Fruit fly (Drosophila melanogaster) whole organism, embryonic: ENCODE data around the gene HDAC6.

Experiments
- Blimp-1 ChIP-seq: fragments of 200-800 bp; sonication (Bioruptor generic); optimal IDR thresholded peaks from 3 replicates; lab custom pipeline; 2018; ENCODE audit warnings: missing biosample characterization, missing genetic modification characterization, mild to moderate bottlenecking, moderate library complexity, missing genetic modification reagents
- CG10267 ChIP-seq: fragments of 200-800 bp; sonication (Bioruptor generic); optimal IDR thresholded peaks from 2 replicates; lab custom pipeline; 2018; ENCODE audit warnings: missing biosample characterization, mild to moderate bottlenecking, missing genetic modification characterization, moderate library complexity
- CG12071 ChIP-seq: fragments of 200-800 bp; sonication (Bioruptor generic); optimal IDR thresholded peaks from 3 replicates; lab custom pipeline; 2018; ENCODE audit warnings: missing biosample characterization, mild to moderate bottlenecking, missing genetic modification characterization
- CG12299 ChIP-seq: fragments of 200-800 bp; sonication (Bioruptor generic); optimal IDR thresholded peaks from 2 replicates; lab custom pipeline; 2018; ENCODE audit warnings: missing biosample characterization, mild to moderate bottlenecking, missing genetic modification characterization
- CG13287 ChIP-seq: fragments of 200-800 bp; sonication (Bioruptor generic); IDR thresholded peaks from 2 replicates; pipeline ENCODE4 v1.3.6; 2022; ENCODE audit warnings: missing biosample characterization, missing genetic modification characterization; ENCODE audit not compliant: partially characterized antibody
- CG14014 ChIP-seq: fragments of 200-800 bp; sonication (Bioruptor generic); IDR thresholded peaks from 2 replicates; pipeline ENCODE4 v1.3.6; 2022; ENCODE audit warnings: missing biosample characterization, missing genetic modification characterization
- CG17359 ChIP-seq: fragments of 200-800 bp; sonication (Bioruptor generic); optimal IDR thresholded peaks from 3 replicates; lab custom pipeline; 2018; ENCODE audit warnings: missing biosample characterization, mild to moderate bottlenecking, missing genetic modification characterization, moderate library complexity
- CG17361 ChIP-seq: fragments of 200-800 bp; sonication (Bioruptor generic); IDR thresholded peaks from 3 replicates; pipeline ENCODE4 v1.3.6; 2022; ENCODE audit warnings: missing biosample characterization, missing genetic modification characterization
- CG17612 ChIP-seq: fragments of 200-800 bp; sonication (Bioruptor generic); IDR thresholded peaks from 2 replicates; pipeline ENCODE4 v1.3.6; 2022; ENCODE audit warnings: missing biosample characterization, missing genetic modification characterization
- CG17802 ChIP-seq: fragments of 200-800 bp; sonication (Bioruptor generic); optimal IDR thresholded peaks from 2 replicates; lab custom pipeline; 2018; ENCODE audit warnings: missing biosample characterization, mild to moderate bottlenecking, missing genetic modification characterization, moderate library complexity
- CG18262 ChIP-seq: fragments of 200-800 bp; optimal IDR thresholded peaks from 3 replicates; lab custom pipeline; 2019; ENCODE audit warnings: missing biosample characterization, mild to moderate bottlenecking, missing genetic modification characterization, moderate library complexity
- CG30403 ChIP-seq: fragments of 200-800 bp; sonication (Bioruptor generic); optimal IDR thresholded peaks from 3 replicates; lab custom pipeline; 2016; ENCODE audit warnings: missing biosample characterization, missing genetic modification characterization
- CG31388 ChIP-seq: fragments of 200-800 bp; sonication (Bioruptor generic); optimal IDR thresholded peaks from 2 replicates; lab custom pipeline; 2016; ENCODE audit warnings: missing biosample characterization, missing genetic modification characterization
- CG34422 ChIP-seq: fragments of 200-800 bp; sonication (Bioruptor generic); IDR thresholded peaks from 3 replicates; pipeline ENCODE4 v1.3.6; 2022; ENCODE audit warnings: missing biosample characterization, missing genetic modification characterization
- CG3726 ChIP-seq: fragments of 200-800 bp; sonication (Bioruptor generic); IDR thresholded peaks from 3 replicates; pipeline ENCODE4, ENCODE4 v1.3.6; 2022; ENCODE audit warnings: missing biosample characterization, missing genetic modification characterization
- CG4707 ChIP-seq: fragments of 200-800 bp; sonication (Bioruptor generic); optimal IDR thresholded peaks from 2 replicates; lab custom pipeline; 2018; ENCODE audit warnings: missing biosample characterization, mild to moderate bottlenecking, missing genetic modification characterization, moderate library complexity
- CG7357 ChIP-seq: fragments of 200-800 bp; sonication (Bioruptor generic); IDR thresholded peaks from 3 replicates; pipeline ENCODE4 v1.3.6; 2022; ENCODE audit warnings: missing biosample characterization, missing genetic modification characterization
- CG9727 ChIP-seq: fragments of 200-800 bp; sonication (Bioruptor generic); optimal IDR thresholded peaks from 3 replicates; lab custom pipeline; 2017; ENCODE audit warnings: missing biosample characterization, mild to moderate bottlenecking, missing genetic modification characterization
- Chrac-16 ChIP-seq: fragments of 200-800 bp; sonication (Bioruptor generic); optimal IDR thresholded peaks from 3 replicates; lab custom pipeline; 2016; ENCODE audit warnings: missing biosample characterization, missing genetic modification characterization
- Dip2 ChIP-seq: fragments of 200-800 bp; sonication (Bioruptor generic); IDR thresholded peaks from 2 replicates; pipeline ENCODE4 v1.3.6; 2022; ENCODE audit warnings: missing biosample characterization, missing genetic modification characterization
- Dip3 ChIP-seq: fragments of 200-800 bp; sonication (Bioruptor generic); optimal IDR thresholded peaks from 3 replicates; lab custom pipeline; 2016; ENCODE audit warnings: missing biosample characterization, missing genetic modification characterization
- Hand ChIP-seq: fragments of 200-800 bp; sonication (Bioruptor generic); optimal IDR thresholded peaks from 2 replicates; lab custom pipeline; 2017; ENCODE audit warnings: mild to moderate bottlenecking, missing biosample characterization, missing genetic modification reagents, missing genetic modification characterization
- Hmr ChIP-seq: fragments of 200-800 bp; sonication (Bioruptor generic); optimal IDR thresholded peaks from 3 replicates; lab custom pipeline; 2017; ENCODE audit warnings: mild to moderate bottlenecking, missing biosample characterization, missing genetic modification reagents, missing genetic modification characterization
- Kr ChIP-seq: fragments of 200-800 bp; sonication (Bioruptor generic); optimal IDR thresholded peaks from 2 replicates; lab custom pipeline; 2017; ENCODE audit warnings: missing biosample characterization, mild to moderate bottlenecking, missing genetic modification characterization
- Max ChIP-seq: fragments of 200-800 bp; sonication (Bioruptor generic); optimal IDR thresholded peaks from 2 replicates; lab custom pipeline; 2016; ENCODE audit warnings: missing biosample characterization, mild to moderate bottlenecking, missing genetic modification characterization
- Poxn ChIP-seq: fragments of 200-800 bp; sonication (Bioruptor generic); IDR thresholded peaks from 2 replicates; pipeline ENCODE4 v1.3.6; 2022; ENCODE audit warnings: missing biosample characterization, missing genetic modification characterization
- Scr ChIP-seq: fragments of 200-800 bp; sonication (Bioruptor generic); IDR thresholded peaks from 2 replicates; pipeline ENCODE4 v1.3.6; 2022; ENCODE audit warnings: missing biosample characterization, missing genetic modification characterization; ENCODE audit not compliant: partially characterized antibody
- Taf1 ChIP-seq: fragments of 200-800 bp; sonication (Bioruptor generic); IDR thresholded peaks from 2 replicates; pipeline ENCODE4 v1.3.6; 2022; ENCODE audit warnings: missing biosample characterization, missing genetic modification characterization
- ap ChIP-seq: fragments of 200-800 bp; sonication (Bioruptor generic); IDR thresholded peaks from 2 replicates; pipeline ENCODE4 v1.3.6; 2022; ENCODE audit warnings: missing biosample characterization, missing genetic modification characterization
- btn ChIP-seq: fragments of 200-800 bp; sonication (Bioruptor generic); optimal IDR thresholded peaks from 2 replicates; lab custom pipeline; 2016; ENCODE audit warnings: missing biosample characterization, missing genetic modification characterization
- crc ChIP-seq: fragments of 200-800 bp; sonication (Bioruptor generic); optimal IDR thresholded peaks from 2 replicates; lab custom pipeline; 2016; ENCODE audit warnings: missing biosample characterization, missing genetic modification characterization
- da ChIP-seq: fragments of 200-800 bp; sonication (Bioruptor generic); optimal IDR thresholded peaks from 2 replicates; lab custom pipeline; 2016; ENCODE audit warnings: missing biosample characterization, missing genetic modification characterization
- ems ChIP-seq: fragments of 200-800 bp; sonication (Bioruptor generic); optimal IDR thresholded peaks from 3 replicates; lab custom pipeline; 2016; ENCODE audit warnings: missing biosample characterization, missing genetic modification characterization
- fd64A ChIP-seq: fragments of 200-800 bp; sonication (Bioruptor generic); optimal IDR thresholded peaks from 3 replicates; lab custom pipeline; 2018; ENCODE audit warnings: missing biosample characterization, mild to moderate bottlenecking, missing genetic modification characterization
- grau ChIP-seq: fragments of 200-800 bp; optimal IDR thresholded peaks from 3 replicates; lab custom pipeline; 2019; ENCODE audit warnings: missing biosample characterization, mild to moderate bottlenecking, missing genetic modification characterization, moderate library complexity
- h ChIP-seq: fragments of >200 bp; optimal IDR thresholded peaks from 2 replicates; lab custom pipeline; 2017
- her ChIP-seq: fragments of 200-800 bp; sonication (Bioruptor generic); optimal IDR thresholded peaks from 2 replicates; lab custom pipeline; 2016; ENCODE audit warnings: missing biosample characterization, missing genetic modification characterization
- jumu ChIP-seq: fragments of 200-800 bp; sonication (Bioruptor generic); optimal IDR thresholded peaks from 3 replicates; lab custom pipeline; 2016; ENCODE audit warnings: missing biosample characterization, missing genetic modification characterization
- klu ChIP-seq: fragments of 200-800 bp; sonication (Bioruptor generic); IDR thresholded peaks from 2 replicates; pipeline ENCODE4 v1.3.6; 2022; ENCODE audit warnings: missing biosample characterization, missing genetic modification characterization
- mld ChIP-seq: fragments of 200-800 bp; sonication (Bioruptor generic); IDR thresholded peaks from 3 replicates; pipeline ENCODE4 v1.3.6; 2022; ENCODE audit warnings: missing biosample characterization, missing genetic modification characterization; ENCODE audit not compliant: partially characterized antibody
- org-1 ChIP-seq: fragments of 200-800 bp; sonication (Bioruptor generic); optimal IDR thresholded peaks from 2 replicates; lab custom pipeline; 2017; ENCODE audit warnings: missing biosample characterization, missing genetic modification characterization
- pb ChIP-seq: fragments of 200-800 bp; sonication (Bioruptor generic); optimal IDR thresholded peaks from 3 replicates; lab custom pipeline; 2016; ENCODE audit warnings: missing biosample characterization, missing genetic modification characterization
- peb ChIP-seq: fragments of 200-800 bp; sonication (Bioruptor generic); IDR thresholded peaks from 2 replicates; pipeline ENCODE4 v1.3.6; 2022; ENCODE audit warnings: missing biosample characterization, missing genetic modification characterization
- ro ChIP-seq: fragments of 200-800 bp; sonication (Bioruptor generic); IDR thresholded peaks from 2 replicates; pipeline ENCODE4 v1.3.6; 2022; ENCODE audit warnings: missing biosample characterization, missing genetic modification characterization
- seq ChIP-seq: fragments of 200-800 bp; sonication (Bioruptor generic); IDR thresholded peaks from 2 replicates; pipeline ENCODE4 v1.3.6; 2022; ENCODE audit warnings: missing biosample characterization, missing genetic modification characterization
- slbo ChIP-seq: fragments of 200-800 bp; sonication (Bioruptor generic); IDR thresholded peaks from 2 replicates; pipeline ENCODE4 v1.3.6; 2022; ENCODE audit warnings: missing biosample characterization, missing genetic modification characterization
- sr ChIP-seq: fragments of 200-800 bp; sonication (Bioruptor generic); IDR thresholded peaks from 3 replicates; pipeline ENCODE4 v1.3.6; 2022; ENCODE audit warnings: missing biosample characterization, missing genetic modification characterization
- tgo ChIP-seq: fragments of 200-800 bp; sonication (Bioruptor generic); IDR thresholded peaks from 3 replicates; pipeline ENCODE4 v1.3.6; 2022; ENCODE audit warnings: missing biosample characterization, missing genetic modification characterization
- unpg ChIP-seq: fragments of 200-800 bp; sonication (Bioruptor generic); optimal IDR thresholded peaks from 3 replicates; lab custom pipeline; 2018; ENCODE audit warnings: missing biosample characterization, mild to moderate bottlenecking, missing genetic modification characterization, moderate library complexity
- wek ChIP-seq: fragments of 200-800 bp; sonication (Bioruptor generic); optimal IDR thresholded peaks from 3 replicates; lab custom pipeline; 2018; ENCODE audit warnings: missing biosample characterization, mild to moderate bottlenecking, missing genetic modification characterization, moderate library complexity
- wor ChIP-seq: fragments of 200-800 bp; sonication (Bioruptor generic); IDR thresholded peaks from 2 replicates; pipeline ENCODE4 v1.3.6; 2022; ENCODE audit warnings: missing biosample characterization, missing genetic modification characterization

Gene HDAC6

dm6 chrX:15323302-15323880 is 9.7 kb upstream of the HDAC6 start (continued):
- TF ChIP-seq CG12299 (tag; lab: Kevin White, UChicago) (peak; percentile 45), CG17612 (GFP tag; lab: Robert Waterston, UW) (peak; percentile 67), CG13287 (GFP tag; lab: Robert Waterston, UW) (peak; percentile 65), seq (GFP tag; lab: Robert Waterston, UW) (peak; percentile 74), tgo (peak; percentile 85), CG7357 (GFP tag; lab: Robert Waterston, UW) (peak; percentile 66), mld (0 out of 3 replicates have a peak, but pooled peaks have one; percentile 21), CG31388 (GFP tag; lab: Kevin White, UChicago) (no peak), pb (peak; percentile 79), grau (tag; lab: Kevin White, UChicago) (peak; percentile 70), ro (GFP tag; lab: Robert Waterston, UW) (peak; percentile 72; the same call in 1 of the 2 replicates), ems (GFP tag; lab: Kevin White, UChicago) (peak; percentile 81), Kr (GFP tag; lab: Kevin White, UChicago) (no peak), CG10267 (tag; lab: Kevin White, UChicago) (peak; percentile 42), peb (GFP tag; lab: Robert Waterston, UW) (peak; percentile 70), da (GFP tag; lab: Kevin White, UChicago) (peak; percentile 71), btn (GFP tag; lab: Kevin White, UChicago) (peak; percentile 65), CG9727 (GFP tag; lab: Kevin White, UChicago) (peak; percentile 67), org-1 (peak; percentile 70), her (GFP tag; lab: Kevin White, UChicago) (peak; percentile 93), crc (peak; percentile 66), CG17361 (GFP tag; lab: Robert Waterston, UW) (peak; percentile 58; the same call in 2 of the 3 replicates), Taf1 (GFP tag; lab: Robert Waterston, UW) (peak; percentile 82), CG14014 (GFP tag; lab: Robert Waterston, UW) (peak; percentile 91), fd64A (GFP tag; lab: Kevin White, UChicago) (peak; percentile 75), sr (GFP tag; lab: Robert Waterston, UW) (peak; percentile 86; the same call in 2 of the 3 replicates), Dip3 (peak; percentile 75), Blimp-1 (GFP tag; lab: Kevin White, UChicago) (peak; percentile 65), Max (GFP tag; lab: Kevin White, UChicago) (peak; percentile 74), Scr (0 out of 2 replicates have a peak, but pooled peaks have one; percentile 30), CG4707 (GFP tag; lab: Kevin White, UChicago) (peak; percentile 81), Dip2 (GFP tag; lab: Robert Waterston, UW) (no peak), wek (GFP tag; lab: Kevin White, UChicago) (peak; percentile 68), CG17802 (tag; lab: Kevin White, UChicago) (peak; percentile 34), wor (GFP tag; lab: Robert Waterston, UW) (peak; percentile 63), Hmr (GFP tag; lab: Kevin White, UChicago) (peak; percentile 92), CG34422 (GFP tag; lab: Robert Waterston, UW) (peak; percentile 97), slbo (GFP tag; lab: Robert Waterston, UW) (peak; percentile 97), CG18262 (tag; lab: Kevin White, UChicago) (peak; percentile 47), CG12071 (GFP tag; lab: Kevin White, UChicago) (peak; percentile 85), Hand (GFP tag; lab: Kevin White, UChicago) (peak; percentile 59), h (lab: Kevin White, UChicago) (no peak), jumu (GFP tag; lab: Kevin White, UChicago) (peak; percentile 92), CG17359 (tag; lab: Kevin White, UChicago) (peak; percentile 78), unpg (GFP tag; lab: Kevin White, UChicago) (peak; percentile 67), ap (GFP tag; lab: Robert Waterston, UW) (peak; percentile 83), klu (GFP tag; lab: Robert Waterston, UW) (peak; percentile 72), Chrac-16 (peak; percentile 85), Poxn (peak; percentile 68), CG30403 (GFP tag; lab: Kevin White, UChicago) (peak; percentile 84), CG3726 (GFP tag; lab: Robert Waterston, UW) (peak; percentile 69; the same call in 2 of the 3 replicates)
